Worm (Caenorhabditis elegans) whole organism, young adult: Measurements from ENCODE around the gene grl-27.
A peak's percentile ranks its signal among the peaks of the same experiment; 100 is the strongest.

Experiments
- B0019.2 ChIP-seq: fragments of 200-800 bp; sonication (Bioruptor generic); conservative IDR thresholded peaks from 2 replicates; pipeline ENCODE4 v1.3.6; 2022; ENCODE audit warnings: missing genetic modification reagents, missing genetic modification characterization, missing compliant biosample characterization
- B0336.3 ChIP-seq: fragments of 200-800 bp; sonication (Bioruptor generic); IDR thresholded peaks from 2 replicates; pipeline ENCODE4 v1.3.6; 2022; ENCODE audit warnings: missing genetic modification characterization, missing compliant biosample characterization
- C06A6.2 ChIP-seq: fragments of 200-800 bp; sonication (Bioruptor generic); conservative IDR thresholded peaks from 2 replicates; pipeline ENCODE4 v1.3.6; 2022; ENCODE audit warnings: missing genetic modification characterization, missing compliant biosample characterization
- C17E4.6 ChIP-seq: fragments of 200-800 bp; sonication (Bioruptor generic); IDR thresholded peaks from 2 replicates; pipeline ENCODE4 v1.3.6; 2022; ENCODE audit warnings: missing genetic modification reagents, missing genetic modification characterization, missing compliant biosample characterization
- F22D6.2 ChIP-seq: sonication (generic microtip); optimal IDR thresholded peaks from 2 replicates; lab custom pipeline; 2016; ENCODE audit warnings: mild to moderate bottlenecking, missing genetic modification characterization, missing compliant biosample characterization
- F23B12.7 ChIP-seq: sonication (generic microtip); optimal IDR thresholded peaks from 2 replicates; lab custom pipeline; 2017; ENCODE audit warnings: missing genetic modification characterization, mild to moderate bottlenecking, missing compliant biosample characterization, antibody characterized with exemption, moderate library complexity; ENCODE audit not compliant: insufficient read depth
- F37B4.10 ChIP-seq: fragments of 200-800 bp; sonication (Bioruptor generic); IDR thresholded peaks from 2 replicates; pipeline ENCODE4 v1.3.6; 2022; ENCODE audit warnings: missing genetic modification characterization, missing compliant biosample characterization
- F39B2.1 ChIP-seq: fragments of 200-800 bp; sonication (Bioruptor generic); IDR thresholded peaks from 2 replicates; pipeline ENCODE4 v1.3.6; 2022; ENCODE audit warnings: missing genetic modification reagents, missing genetic modification characterization, missing compliant biosample characterization
- K11D2.4 ChIP-seq: fragments of 200-800 bp; sonication (Bioruptor generic); IDR thresholded peaks from 2 replicates; pipeline ENCODE4 v1.3.6; 2022; ENCODE audit warnings: missing genetic modification reagents, missing genetic modification characterization, missing compliant biosample characterization
- K12H6.12 ChIP-seq: fragments of 200-800 bp; sonication (Bioruptor generic); optimal IDR thresholded peaks from 2 replicates; lab custom pipeline; 2018; ENCODE audit warnings: mild to moderate bottlenecking, missing genetic modification characterization, missing compliant biosample characterization
- Y56A3A.18 ChIP-seq: fragments of 200-800 bp; sonication (Bioruptor generic); IDR thresholded peaks from 2 replicates; pipeline ENCODE4 v1.3.6; 2022; ENCODE audit warnings: missing genetic modification reagents, missing genetic modification characterization, missing compliant biosample characterization
- Y67H2A.10 ChIP-seq: fragments of 200-800 bp; sonication (Bioruptor generic); conservative IDR thresholded peaks from 2 replicates; pipeline ENCODE4 v1.3.6; 2022; ENCODE audit warnings: missing genetic modification reagents, missing genetic modification characterization, missing compliant biosample characterization
- Y79H2A.3 ChIP-seq: fragments of 200-800 bp; sonication (Bioruptor generic); conservative IDR thresholded peaks from 2 replicates; pipeline ENCODE4 v1.3.6; 2022; ENCODE audit warnings: missing genetic modification reagents, missing genetic modification characterization, missing compliant biosample characterization
- ZK185.1 ChIP-seq: sonication (generic microtip); optimal IDR thresholded peaks from 2 replicates; lab custom pipeline; 2016; ENCODE audit warnings: mild to moderate bottlenecking, missing genetic modification characterization, missing compliant biosample characterization; ENCODE audit not compliant: poor library complexity, severe bottlenecking
- akir-1 ChIP-seq: fragments of 200-800 bp; sonication (Bioruptor generic); optimal IDR thresholded peaks from 2 replicates; lab custom pipeline; 2018; ENCODE audit warnings: mild to moderate bottlenecking, missing genetic modification characterization, moderate library complexity, missing compliant biosample characterization
- ama-1 ChIP-seq, 3 experiments: fragments of 150-350 bp in 1 of 3; sonication (generic microtip) in 2 of 3; optimal IDR thresholded peaks; 2 replicates each; lab custom pipeline; 2014 to 2018; ENCODE audit warnings: missing biosample characterization in 2 of 3, missing genetic modification characterization in 2 of 3, missing genetic modification reagents in 2 of 3
- aptf-2 ChIP-seq: fragments of 200-800 bp; sonication (Bioruptor generic); conservative IDR thresholded peaks from 2 replicates; pipeline ENCODE4 v1.3.6; 2022; ENCODE audit warnings: missing genetic modification reagents, missing genetic modification characterization, missing compliant biosample characterization
- atf-7 ChIP-seq: sonication (generic microtip); optimal IDR thresholded peaks from 2 replicates; lab custom pipeline; 2017; ENCODE audit warnings: mild to moderate bottlenecking, missing genetic modification characterization, missing compliant biosample characterization
- athp-1 ChIP-seq: sonication (generic microtip); optimal IDR thresholded peaks from 2 replicates; lab custom pipeline; 2017; ENCODE audit warnings: mild to moderate bottlenecking, missing genetic modification characterization, missing compliant biosample characterization
- attf-5 ChIP-seq: fragments of 200-800 bp; sonication (Bioruptor generic); optimal IDR thresholded peaks from 2 replicates; lab custom pipeline; 2018; ENCODE audit warnings: mild to moderate bottlenecking, missing genetic modification characterization, missing compliant biosample characterization
- ccch-3 ChIP-seq: fragments of 200-800 bp; sonication (Bioruptor generic); optimal IDR thresholded peaks from 2 replicates; lab custom pipeline; 2018; ENCODE audit warnings: mild to moderate bottlenecking, missing genetic modification characterization, missing compliant biosample characterization
- ceh-40 ChIP-seq: fragments of 200-800 bp; sonication (Bioruptor generic); IDR thresholded peaks from 2 replicates; pipeline ENCODE4 v1.3.6; 2022; ENCODE audit warnings: missing genetic modification characterization, missing compliant biosample characterization
- ceh-58 ChIP-seq: fragments of 200-800 bp; sonication (Bioruptor generic); IDR thresholded peaks from 2 replicates; pipeline ENCODE4 v1.3.6; 2022; ENCODE audit warnings: missing genetic modification characterization, missing compliant biosample characterization
- die-1 ChIP-seq: sonication (generic microtip); optimal IDR thresholded peaks from 2 replicates; lab custom pipeline; 2016; ENCODE audit warnings: missing genotype, mild to moderate bottlenecking, missing genetic modification characterization, missing compliant biosample characterization
- efl-1 ChIP-seq: fragments of 150-350 bp; optimal IDR thresholded peaks from 2 replicates; lab custom pipeline; 2014; ENCODE audit warnings: missing biosample characterization, missing genetic modification reagents, missing genetic modification characterization
- hmg-1.2 ChIP-seq: fragments of 200-800 bp; sonication (Bioruptor generic); IDR thresholded peaks from 2 replicates; pipeline ENCODE4 v1.3.6; 2022; ENCODE audit warnings: missing genetic modification reagents, missing genetic modification characterization, missing compliant biosample characterization
- hsf-1 ChIP-seq: fragments of 200-800 bp; sonication (Bioruptor generic); IDR thresholded peaks from 2 replicates; pipeline ENCODE4 v1.3.6; 2022; ENCODE audit warnings: missing genetic modification reagents, missing genetic modification characterization, missing compliant biosample characterization
- lin-26 ChIP-seq: fragments of 200-800 bp; sonication (Bioruptor generic); IDR thresholded peaks from 2 replicates; pipeline ENCODE4 v1.3.6; 2022; ENCODE audit warnings: missing genetic modification reagents, missing genetic modification characterization, missing compliant biosample characterization
- lin-35 ChIP-seq, 3 experiments: fragments of 150-350 bp in 2 of 3; sonication (generic microtip) in 1 of 3; optimal IDR thresholded peaks; 2 replicates each; lab custom pipeline; 2014 to 2018; ENCODE audit warnings: missing biosample characterization in 3 of 3, missing genetic modification characterization in 3 of 3, missing genetic modification reagents in 3 of 3
- lin-40 ChIP-seq: sonication (generic microtip); optimal IDR thresholded peaks from 2 replicates; lab custom pipeline; 2016; ENCODE audit warnings: missing genetic modification characterization, mild to moderate bottlenecking, missing compliant biosample characterization, missing genotype, missing genetic modification reagents
- lin-54 ChIP-seq: fragments of 200-800 bp; sonication (Bioruptor generic); optimal IDR thresholded peaks from 2 replicates; lab custom pipeline; 2018; ENCODE audit warnings: mild to moderate bottlenecking, missing genetic modification characterization, missing compliant biosample characterization
- lir-1 ChIP-seq: fragments of 200-800 bp; sonication (Bioruptor generic); conservative IDR thresholded peaks from 2 replicates; pipeline ENCODE4 v1.3.6; 2022; ENCODE audit warnings: missing genetic modification reagents, missing genetic modification characterization, missing compliant biosample characterization
- lsl-1 ChIP-seq: fragments of 200-800 bp; sonication (Bioruptor generic); optimal IDR thresholded peaks from 2 replicates; lab custom pipeline; 2018; ENCODE audit warnings: mild to moderate bottlenecking, missing genetic modification characterization, moderate library complexity, missing compliant biosample characterization
- madf-10 ChIP-seq: sonication (generic microtip); optimal IDR thresholded peaks from 2 replicates; lab custom pipeline; 2016; ENCODE audit warnings: mild to moderate bottlenecking, missing genetic modification characterization, missing compliant biosample characterization
- madf-3 ChIP-seq: fragments of 200-800 bp; sonication (Bioruptor generic); IDR thresholded peaks from 2 replicates; pipeline ENCODE4 v1.3.6; 2022; ENCODE audit warnings: missing genetic modification reagents, missing genetic modification characterization, missing compliant biosample characterization
- madf-8 ChIP-seq: fragments of 200-800 bp; sonication (Bioruptor generic); conservative IDR thresholded peaks from 2 replicates; pipeline ENCODE4 v1.3.6; 2022; ENCODE audit warnings: missing genetic modification reagents, missing genetic modification characterization, missing compliant biosample characterization
- mes-4 ChIP-seq: sonication (generic microtip); optimal IDR thresholded peaks from 2 replicates; lab custom pipeline; 2016; ENCODE audit warnings: missing genotype, missing genetic modification characterization, missing compliant biosample characterization
- nfya-1 ChIP-seq: sonication (generic microtip); optimal IDR thresholded peaks from 2 replicates; lab custom pipeline; 2017; ENCODE audit warnings: antibody characterized with exemption, missing compliant biosample characterization, missing genetic modification characterization, borderline replicate concordance; ENCODE audit not compliant: insufficient read depth
- nfya-2 ChIP-seq: fragments of 200-800 bp; sonication (Bioruptor generic); IDR thresholded peaks from 2 replicates; pipeline ENCODE4 v1.3.6; 2022; ENCODE audit warnings: missing genetic modification reagents, missing genetic modification characterization, missing compliant biosample characterization
- nhr-120 ChIP-seq: fragments of 200-800 bp; sonication (Bioruptor generic); IDR thresholded peaks from 2 replicates; pipeline ENCODE4 v1.3.6; 2022; ENCODE audit warnings: missing genetic modification characterization, missing compliant biosample characterization
- nhr-90 ChIP-seq: sonication (generic microtip); optimal IDR thresholded peaks from 2 replicates; lab custom pipeline; 2016; ENCODE audit warnings: missing genotype, mild to moderate bottlenecking, missing genetic modification characterization, missing compliant biosample characterization
- pbrm-1 ChIP-seq: fragments of 200-800 bp; sonication (Bioruptor generic); IDR thresholded peaks from 2 replicates; pipeline ENCODE4 v1.3.6; 2022; ENCODE audit warnings: missing genetic modification reagents, missing genetic modification characterization, missing compliant biosample characterization
- pha-4 ChIP-seq: fragments of 150-350 bp; sonication (generic microtip); optimal IDR thresholded peaks from 2 replicates; lab custom pipeline; 2014; ENCODE audit warnings: missing biosample characterization, missing genetic modification reagents, missing genetic modification characterization
- rpc-1 ChIP-seq, 2 experiments: fragments of 150-350 bp in 1 of 2; sonication (generic microtip) in 1 of 2; optimal IDR thresholded peaks; 2 replicates each; lab custom pipeline; 2014 to 2018; ENCODE audit warnings: missing biosample characterization in 1 of 2, missing genetic modification characterization in 1 of 2, missing genetic modification reagents in 1 of 2, missing genotype in 1 of 2
- zim-3 ChIP-seq: sonication (generic microtip); optimal IDR thresholded peaks from 2 replicates; lab custom pipeline; 2017; ENCODE audit warnings: mild to moderate bottlenecking, missing genetic modification characterization, moderate library complexity, missing compliant biosample characterization
- ztf-18 ChIP-seq: sonication (generic microtip); optimal IDR thresholded peaks from 2 replicates; lab custom pipeline; 2016; ENCODE audit warnings: missing genotype, mild to moderate bottlenecking, missing genetic modification characterization, missing compliant biosample characterization
- ztf-22 ChIP-seq: fragments of 200-800 bp; sonication (Bioruptor generic); optimal IDR thresholded peaks from 2 replicates; lab custom pipeline; 2018; ENCODE audit warnings: mild to moderate bottlenecking, missing genetic modification characterization, moderate library complexity, missing compliant biosample characterization
- ztf-28 ChIP-seq: fragments of 200-800 bp; sonication (Bioruptor generic); IDR thresholded peaks from 2 replicates; pipeline ENCODE4 v1.3.6; 2022; ENCODE audit warnings: missing genetic modification reagents, missing genetic modification characterization, missing compliant biosample characterization

grl-27 gene

ce11 chrV:3588223-3588622, 12.6 kb upstream of the grl-27 start (continued):
- TF ChIP-seq ama-1 (optimal IDR thresholded peaks at IDR 0.05; lab: Kevin White, UChicago) (no peak), ama-1 (GFP tag; optimal IDR thresholded peaks at IDR 0.05; lab: Kevin White, UChicago) (no peak), lsl-1 (GFP tag; lab: Kevin White, UChicago) (no peak), attf-5 (no peak), Y79H2A.3 (GFP tag; lab: Robert Waterston, UW) (no peak), ccch-3 (GFP tag; lab: Kevin White, UChicago) (no peak), efl-1 (GFP tag; lab: Kevin White, UChicago) (no peak), akir-1 (GFP tag; lab: Kevin White, UChicago) (no peak), hsf-1 (GFP tag; lab: Robert Waterston, UW) (no peak), hmg-1.2 (GFP tag; lab: Robert Waterston, UW) (peak; percentile 35; the same call in 1 of the 2 replicates), Y67H2A.10 (GFP tag; lab: Robert Waterston, UW) (no peak), F23B12.7 (no peak), K12H6.12 (tag; lab: Kevin White, UChicago) (no peak), F37B4.10 (GFP tag; lab: Robert Waterston, UW) (no peak), lin-54 (GFP tag; lab: Kevin White, UChicago) (peak; percentile 10), ceh-58 (GFP tag; lab: Robert Waterston, UW) (no peak), F22D6.2 (tag; lab: Kevin White, UChicago) (no peak), die-1 (tag; lab: Kevin White, UChicago) (no peak), athp-1 (tag; lab: Kevin White, UChicago) (no peak), ZK185.1 (tag; lab: Kevin White, UChicago) (peak; percentile 5), mes-4 (tag; lab: Kevin White, UChicago) (no peak), aptf-2 (GFP tag; lab: Robert Waterston, UW) (no peak), C17E4.6 (GFP tag; lab: Robert Waterston, UW) (0 out of 2 replicates have a peak, but pooled peaks have one; percentile 38), pha-4 (no peak), ceh-40 (GFP tag; lab: Robert Waterston, UW) (0 out of 2 replicates have a peak, but pooled peaks have one; percentile 62), lin-40 (tag; lab: Kevin White, UChicago) (no peak), C06A6.2 (GFP tag; lab: Robert Waterston, UW) (no peak), lin-26 (peak; percentile 87), pbrm-1 (no peak), rpc-1 (optimal IDR thresholded peaks at IDR 0.05; lab: Kevin White, UChicago) (peak; percentile 60), rpc-1 (tag; optimal IDR thresholded peaks at IDR 0.05; lab: Kevin White, UChicago) (peak; percentile 75), lin-35 (GFP tag; optimal IDR thresholded peaks at IDR 0.05; lab: Kevin White, UChicago) (no peak), madf-8 (GFP tag; lab: Robert Waterston, UW) (0 out of 2 replicates have a peak, but pooled peaks have one; percentile 5), atf-7 (tag; lab: Kevin White, UChicago) (no peak), Y56A3A.18 (GFP tag; lab: Robert Waterston, UW) (0 out of 2 replicates have a peak, but pooled peaks have one; percentile 20), madf-10 (no peak), K11D2.4 (GFP tag; lab: Robert Waterston, UW) (no peak), zim-3 (tag; lab: Kevin White, UChicago) (no peak), B0336.3 (GFP tag; lab: Robert Waterston, UW) (no peak), ztf-22 (GFP tag; lab: Kevin White, UChicago) (no peak), nhr-90 (tag; lab: Kevin White, UChicago) (peak; percentile 28), F39B2.1 (GFP tag; lab: Robert Waterston, UW) (no peak), B0019.2 (GFP tag; lab: Robert Waterston, UW) (no peak), ztf-28 (GFP tag; lab: Robert Waterston, UW) (no peak), nhr-120 (GFP tag; lab: Robert Waterston, UW) (no peak), lir-1 (no peak), nfya-1 (tag; lab: Kevin White, UChicago) (no peak), madf-3 (GFP tag; lab: Robert Waterston, UW) (no peak), ztf-18 (tag; lab: Kevin White, UChicago) (no peak), nfya-2 (GFP tag; lab: Robert Waterston, UW) (no peak)
